Worm (Caenorhabditis elegans) whole organism, young adult: ENCODE measurements around the gene F41C6.7.

Source experiments
- B0336.3 ChIP-seq: fragments of 200-800 bp; sonication (Bioruptor generic); IDR thresholded peaks from 2 replicates; pipeline ENCODE4 v1.3.6; 2022; ENCODE audit warnings: missing genetic modification characterization, missing compliant biosample characterization
- K11D2.4 ChIP-seq: fragments of 200-800 bp; sonication (Bioruptor generic); IDR thresholded peaks from 2 replicates; pipeline ENCODE4 v1.3.6; 2022; ENCODE audit warnings: missing genetic modification reagents, missing genetic modification characterization, missing compliant biosample characterization
- T07F8.4 ChIP-seq: sonication (generic microtip); optimal IDR thresholded peaks from 2 replicates; lab custom pipeline; 2016; ENCODE audit warnings: mild to moderate bottlenecking, missing genetic modification characterization, moderate library complexity, missing compliant biosample characterization
- Y79H2A.3 ChIP-seq: fragments of 200-800 bp; sonication (Bioruptor generic); conservative IDR thresholded peaks from 2 replicates; pipeline ENCODE4 v1.3.6; 2022; ENCODE audit warnings: missing genetic modification reagents, missing genetic modification characterization, missing compliant biosample characterization
- efl-1 ChIP-seq: fragments of 150-350 bp; optimal IDR thresholded peaks from 2 replicates; lab custom pipeline; 2014; ENCODE audit warnings: missing biosample characterization, missing genetic modification reagents, missing genetic modification characterization
- lin-40 ChIP-seq: sonication (generic microtip); optimal IDR thresholded peaks from 2 replicates; lab custom pipeline; 2016; ENCODE audit warnings: missing genetic modification characterization, mild to moderate bottlenecking, missing compliant biosample characterization, missing genotype, missing genetic modification reagents
- madf-6 ChIP-seq: fragments of 200-800 bp; sonication (Bioruptor generic); IDR thresholded peaks from 2 replicates; pipeline ENCODE4 v1.3.6; 2022; ENCODE audit warnings: missing genetic modification reagents, missing genetic modification characterization, missing compliant biosample characterization
- mel-28 ChIP-seq: sonication (generic microtip); optimal IDR thresholded peaks from 2 replicates; lab custom pipeline; 2016; ENCODE audit warnings: borderline replicate concordance, mild to moderate bottlenecking, missing genetic modification characterization, missing compliant biosample characterization
- pbrm-1 ChIP-seq: fragments of 200-800 bp; sonication (Bioruptor generic); IDR thresholded peaks from 2 replicates; pipeline ENCODE4 v1.3.6; 2022; ENCODE audit warnings: missing genetic modification reagents, missing genetic modification characterization, missing compliant biosample characterization
- pha-4 ChIP-seq: fragments of 150-350 bp; sonication (generic microtip); optimal IDR thresholded peaks from 2 replicates; lab custom pipeline; 2014; ENCODE audit warnings: missing biosample characterization, missing genetic modification reagents, missing genetic modification characterization
- sptf-2 ChIP-seq: fragments of 200-800 bp; sonication (Bioruptor generic); optimal IDR thresholded peaks from 2 replicates; lab custom pipeline; 2018; ENCODE audit warnings: mild to moderate bottlenecking, missing genetic modification characterization, missing compliant biosample characterization
- tbx-9 ChIP-seq: sonication (generic microtip); optimal IDR thresholded peaks from 2 replicates; lab custom pipeline; 2016; ENCODE audit warnings: borderline replicate concordance, missing genetic modification characterization, inconsistent platforms, missing compliant biosample characterization
- zim-3 ChIP-seq: sonication (generic microtip); optimal IDR thresholded peaks from 2 replicates; lab custom pipeline; 2017; ENCODE audit warnings: mild to moderate bottlenecking, missing genetic modification characterization, moderate library complexity, missing compliant biosample characterization

- TF ChIP-seq efl-1 (GFP tag; lab: Kevin White, UChicago) (no peak), lin-40 (tag; lab: Kevin White, UChicago) (peak; percentile 68), madf-6 (no peak), sptf-2 (peak; percentile 37), T07F8.4 (peak; percentile 47), pha-4 (no peak), zim-3 (tag; lab: Kevin White, UChicago) (peak; percentile 86), B0336.3 (no peak), Y79H2A.3 (GFP tag; lab: Robert Waterston, UW) (no peak), pbrm-1 (GFP tag; lab: Robert Waterston, UW) (peak; percentile 85), K11D2.4 (GFP tag; lab: Robert Waterston, UW) (0 out of 2 replicates have a peak, but pooled peaks have one; percentile 11), tbx-9 (tag; lab: Kevin White, UChicago) (no peak), mel-28 (no peak)
Observed at ce11 chrX:6902958-6903357, 17.9 kb upstream of the F41C6.7 start.
